Fruit fly (Drosophila melanogaster): ENCODE measurements around the gene CG43248.

dm6 chr3L:15498745-15499144 is 32.5 kb downstream of the CG43248 start, which contains the start of gene CG7275:
- TF ChIP-seq EcR (GFP tag; optimal IDR thresholded peaks at IDR 0.05) (no peak), CG34367 (tag; optimal IDR thresholded peaks at IDR 0.05) (no peak), CG8301 (tag; optimal IDR thresholded peaks at IDR 0.05) (no peak), rn (GFP tag; IDR thresholded peaks at IDR 0.05) (no peak), CG9948 (tag; optimal IDR thresholded peaks at IDR 0.05) (no peak), CG12605 (GFP tag; IDR thresholded peaks at IDR 0.05) (no peak), gl (tag; optimal IDR thresholded peaks at IDR 0.05) (no peak), Pif1B (GFP tag; optimal IDR thresholded peaks at IDR 0.05) (no peak), CG4496 (GFP tag; IDR thresholded peaks at IDR 0.05) (no peak), D1 (tag; optimal IDR thresholded peaks at IDR 0.05) (no peak), CG8159 (tag; optimal IDR thresholded peaks at IDR 0.05) (no peak), Ets98B (GFP tag; IDR thresholded peaks at IDR 0.05) (no peak), Snoo (tag; optimal IDR thresholded peaks at IDR 0.05) (no peak)
